Worm (Caenorhabditis elegans): ENCODE data around the gene far-2.

far-2 gene

DNA sequence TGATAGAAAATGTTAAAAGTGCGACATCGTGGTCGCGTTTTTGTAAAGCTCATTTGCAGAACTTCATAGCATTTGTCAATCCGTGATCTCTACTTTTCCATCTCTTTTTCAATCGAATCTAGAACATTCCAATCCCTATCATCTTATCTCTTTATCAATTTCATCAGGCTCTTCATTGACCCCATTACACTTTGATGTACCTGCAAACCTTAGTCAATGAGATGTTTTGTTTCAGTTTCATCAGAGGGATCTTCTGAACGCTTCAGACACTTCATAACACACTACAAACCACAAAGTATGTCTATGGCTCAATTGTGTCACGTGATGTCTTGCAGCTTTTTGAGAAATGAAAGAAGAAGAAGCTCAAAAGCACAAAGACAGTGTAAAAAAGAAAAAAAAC, 1.5 kb downstream of the far-2 start:
- TF ChIP-seq nfyb-1 (GFP tag; IDR thresholded peaks at IDR 0.05) (no peak), somi-1 (GFP tag; optimal IDR thresholded peaks at IDR 0.05) (peak; percentile 42), lin-35 (GFP tag; optimal IDR thresholded peaks at IDR 0.05) (peak in 1 of 3 experiments; percentile 11), F22D6.2 (tag; optimal IDR thresholded peaks at IDR 0.05) (no peak), egrh-3 (GFP tag; IDR thresholded peaks at IDR 0.05) (no peak)

DNA sequence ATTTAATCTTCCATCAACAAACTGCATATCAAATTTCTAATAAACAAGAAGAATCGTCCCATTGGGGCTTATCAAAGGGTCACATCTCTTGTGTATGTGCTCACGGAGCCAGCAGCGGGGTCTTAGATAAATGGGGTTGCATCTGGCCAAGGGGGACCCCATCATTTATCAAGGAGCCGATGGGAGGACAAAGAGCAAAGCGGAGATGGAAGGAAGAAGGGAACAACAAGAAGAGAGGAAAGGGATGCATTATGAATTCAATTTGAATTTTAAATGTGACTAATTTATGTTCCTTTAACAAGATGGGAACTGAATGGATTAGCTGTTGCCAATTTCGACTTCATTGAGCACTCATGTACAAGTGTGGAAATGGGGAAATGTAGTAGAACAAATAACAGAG, 2.7 kb downstream of the far-2 start:
- TF ChIP-seq F57C9.4 (tag; optimal IDR thresholded peaks at IDR 0.05) = no peak
- TF ChIP-seq zfh-2 (GFP tag; conservative IDR thresholded peaks at IDR 0.05) = no peak
- TF ChIP-seq K12H6.12 (tag; optimal IDR thresholded peaks at IDR 0.05) = no peak
- no peak for TF ChIP-seq egrh-3 (GFP tag; IDR thresholded peaks at IDR 0.05)
- 0 out of 2 replicates have a peak, but pooled peaks have one; percentile 11 for TF ChIP-seq mcd-1 (GFP tag; IDR thresholded peaks at IDR 0.05)
- TF ChIP-seq T26A5.8 (tag; optimal IDR thresholded peaks at IDR 0.05) = no peak
- 0 out of 2 replicates have a peak, but pooled peaks have one; percentile 14 for TF ChIP-seq B0336.3 (GFP tag; IDR thresholded peaks at IDR 0.05)
- TF ChIP-seq F10E7.11 (tag; optimal IDR thresholded peaks at IDR 0.05) = no peak
- no peak for TF ChIP-seq B0261.1 (tag; optimal IDR thresholded peaks at IDR 0.05)
- no peak for TF ChIP-seq madf-6 (GFP tag; IDR thresholded peaks at IDR 0.05)
- TF ChIP-seq F55B11.4 (tag; optimal IDR thresholded peaks at IDR 0.05; ENCODE audit: borderline replicate concordance, insufficient read depth) = no peak
- TF ChIP-seq rpc-1 (optimal IDR thresholded peaks at IDR 0.05) = no peak
- TF ChIP-seq rpc-1 (tag; optimal IDR thresholded peaks at IDR 0.05) = no peak
- no peak for TF ChIP-seq cebp-1 (GFP tag; IDR thresholded peaks at IDR 0.05)
- TF ChIP-seq cebp-1 (tag; optimal IDR thresholded peaks at IDR 0.05) = peak; percentile 13
- TF ChIP-seq nfya-1 (tag; optimal IDR thresholded peaks at IDR 0.05; ENCODE audit: borderline replicate concordance, insufficient read depth) = no peak
- no peak for TF ChIP-seq pbrm-1 (GFP tag; IDR thresholded peaks at IDR 0.05)
- no peak for TF ChIP-seq mes-4 (tag; optimal IDR thresholded peaks at IDR 0.05)
- no peak for TF ChIP-seq sea-2 (GFP tag; IDR thresholded peaks at IDR 0.05)
- TF ChIP-seq lsl-1 (GFP tag; optimal IDR thresholded peaks at IDR 0.05) = no peak
- TF ChIP-seq egl-44 (GFP tag; IDR thresholded peaks at IDR 0.05) = no peak

ce11 chrIII:9089325-9089823, 7.7 kb downstream of the far-2 start, which contains the start of the genes mccc-2 and mrpl-44:
Gene mccc-2, minus strand, starts transcription at chrIII:9089375.
Gene mrpl-44, minus strand, starts transcription at chrIII:9089375.
- 0 out of 2 replicates have a peak, but pooled peaks have one; percentile 25 for TF ChIP-seq mcd-1 (GFP tag; IDR thresholded peaks at IDR 0.05)
- no peak for TF ChIP-seq tbp1 (GFP tag; optimal IDR thresholded peaks at IDR 0.05)
- TF ChIP-seq attf-5 (GFP tag; optimal IDR thresholded peaks at IDR 0.05) = no peak
- TF ChIP-seq rpc-1 (optimal IDR thresholded peaks at IDR 0.05) = no peak
- no peak for TF ChIP-seq rpc-1 (tag; optimal IDR thresholded peaks at IDR 0.05)
- TF ChIP-seq attf-3 (GFP tag; conservative IDR thresholded peaks at IDR 0.05) = peak; percentile 96
- TF ChIP-seq efl-1 (GFP tag; optimal IDR thresholded peaks at IDR 0.05) = peak; percentile 52
- peak; percentile 56 for TF ChIP-seq lin-54 (GFP tag; optimal IDR thresholded peaks at IDR 0.05)
- no peak for TF ChIP-seq pha-4 (tag; optimal IDR thresholded peaks at IDR 0.05)
- TF ChIP-seq C06A6.2 (GFP tag; conservative IDR thresholded peaks at IDR 0.05) = no peak
- TF ChIP-seq nhr-179 (tag; optimal IDR thresholded peaks at IDR 0.05) = no peak
- TF ChIP-seq ccch-3 (GFP tag; optimal IDR thresholded peaks at IDR 0.05) = no peak
- no peak for TF ChIP-seq akir-1 (GFP tag; optimal IDR thresholded peaks at IDR 0.05)
- TF ChIP-seq sdz-38 (tag; optimal IDR thresholded peaks at IDR 0.05) = no peak
- no peak for TF ChIP-seq snpc-1.1 (tag; optimal IDR thresholded peaks at IDR 0.05; ENCODE audit: insufficient read depth)
- TF ChIP-seq ztf-18 (tag; optimal IDR thresholded peaks at IDR 0.05) = no peak
- no peak for TF ChIP-seq lir-1 (GFP tag; conservative IDR thresholded peaks at IDR 0.05)
- no peak for TF ChIP-seq Y67H2A.10 (GFP tag; conservative IDR thresholded peaks at IDR 0.05)
- no peak for TF ChIP-seq ZK185.1 (tag; optimal IDR thresholded peaks at IDR 0.05; ENCODE audit: poor library complexity, severe bottlenecking)
- no peak for TF ChIP-seq F39B2.1 (GFP tag; IDR thresholded peaks at IDR 0.05)

Data from whole organism, young adult.